Fruit fly (Drosophila melanogaster) whole organism: ENCODE data around the gene Imp.
A peak's percentile ranks its signal among the peaks of the same experiment; 100 is the strongest.

Experiments used
- CG8478 ChIP-seq: fragments of >200 bp; optimal IDR thresholded peaks from 2 replicates; lab custom pipeline; 2018; ENCODE audit warnings: inconsistent platforms
- Dll ChIP-seq: fragments of >200 bp; optimal IDR thresholded peaks from 2 replicates; lab custom pipeline; 2017
- EcR ChIP-seq, 2 experiments: fragments of >200 bp; optimal IDR thresholded peaks; 2 replicates each; lab custom pipeline; 2017; ENCODE audit warnings: missing biosample characterization in 2 of 2, missing genetic modification characterization in 2 of 2, missing genetic modification reagents in 2 of 2
- pan ChIP-seq: fragments of >200 bp; optimal IDR thresholded peaks from 2 replicates; lab custom pipeline; 2017
- psq ChIP-seq: fragments of >200 bp; optimal IDR thresholded peaks from 2 replicates; lab custom pipeline; 2017
- usp ChIP-seq: fragments of >200 bp; optimal IDR thresholded peaks from 2 replicates; lab custom pipeline; 2017; ENCODE audit warnings: missing biosample characterization, missing genetic modification characterization, mixed read lengths

The Imp gene

dm6 chrX:10801827-10802456 lies 22.1 kb downstream of the Imp start:
- TF ChIP-seq pan (lab: Kevin White, UChicago) (no peak), EcR (GFP tag; optimal IDR thresholded peaks at IDR 0.05; lab: Kevin White, UChicago) (peak in 1 of 2 experiments; percentile 93)

DNA sequence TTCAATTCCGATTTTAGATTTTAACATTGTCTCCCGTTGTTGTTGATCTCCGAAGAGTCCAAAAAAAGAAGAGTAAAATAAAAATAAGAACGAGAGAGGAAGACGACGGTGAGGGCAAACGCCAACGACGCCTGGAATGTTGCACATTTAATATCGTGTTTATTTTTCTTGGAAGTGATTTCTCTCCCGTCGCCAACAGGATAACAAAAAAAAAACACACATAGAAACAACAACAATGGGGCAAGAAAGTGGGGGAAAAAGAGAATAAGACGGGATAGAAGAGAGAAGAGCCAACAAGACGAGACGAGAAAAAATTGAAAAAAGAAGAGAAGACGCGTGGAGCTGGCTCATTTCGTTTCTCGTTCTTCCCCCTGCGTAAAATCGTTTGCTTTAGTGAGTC lies 23.0 kb downstream of the Imp start:
- TF ChIP-seq usp (GFP tag; lab: Kevin White, UChicago): no peak
- no peak for TF ChIP-seq psq (lab: Kevin White, UChicago)
- TF ChIP-seq Dll (lab: Kevin White, UChicago): no peak
- no peak for TF ChIP-seq CG8478 (lab: Kevin White, UChicago)
- no peak for TF ChIP-seq pan (lab: Kevin White, UChicago)
- TF ChIP-seq EcR (GFP tag; optimal IDR thresholded peaks at IDR 0.05; lab: Kevin White, UChicago): no peak

DNA sequence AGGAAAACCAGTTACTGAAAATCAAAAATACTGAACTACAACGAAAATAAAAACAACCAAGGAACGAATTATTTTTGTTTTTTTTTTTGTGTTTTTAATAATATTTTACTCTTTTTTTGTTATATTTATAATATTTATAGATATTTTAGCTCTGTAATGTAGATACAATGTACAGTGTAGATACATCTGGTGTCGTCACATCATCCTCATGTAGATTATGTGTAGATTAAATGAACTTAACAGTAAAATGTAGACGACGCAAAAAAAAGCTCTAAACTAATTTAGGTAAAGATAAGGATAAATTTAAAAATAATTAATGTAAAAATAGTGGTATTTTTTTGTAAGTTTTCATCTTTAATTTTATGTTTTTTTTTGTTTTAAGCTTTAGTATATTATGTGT lies 34.8 kb downstream of the Imp start:
- no peak for TF ChIP-seq psq (lab: Kevin White, UChicago)
- TF ChIP-seq usp (GFP tag; lab: Kevin White, UChicago): no peak
- no peak for TF ChIP-seq Dll (lab: Kevin White, UChicago)
- TF ChIP-seq pan (lab: Kevin White, UChicago): no peak
- no peak for TF ChIP-seq EcR (GFP tag; optimal IDR thresholded peaks at IDR 0.05; lab: Kevin White, UChicago)
- no peak for TF ChIP-seq CG8478 (lab: Kevin White, UChicago)

dm6 chrX:10787352-10787751 lies 36.7 kb downstream of the Imp start:
- no peak for TF ChIP-seq psq (lab: Kevin White, UChicago)
- TF ChIP-seq CG8478 (lab: Kevin White, UChicago): no peak
- no peak for TF ChIP-seq Dll (lab: Kevin White, UChicago)
- TF ChIP-seq pan (lab: Kevin White, UChicago): no peak
- no peak for TF ChIP-seq EcR (GFP tag; optimal IDR thresholded peaks at IDR 0.05; lab: Kevin White, UChicago)
- TF ChIP-seq usp (GFP tag; lab: Kevin White, UChicago): no peak

dm6 chrX:10786443-10787097 lies 37.5 kb downstream of the Imp start, which contains the start of the genes Ant2 and sesB:
Ant2 (minus strand) TSS chrX:10786907.
sesB (minus strand) TSS chrX:10786958.
- TF ChIP-seq CG8478 (lab: Kevin White, UChicago) (no peak), pan (lab: Kevin White, UChicago) (no peak), psq (lab: Kevin White, UChicago) (no peak), usp (GFP tag; lab: Kevin White, UChicago) (no peak), EcR (GFP tag; optimal IDR thresholded peaks at IDR 0.05; lab: Kevin White, UChicago) (no peak), Dll (lab: Kevin White, UChicago) (no peak)

DNA sequence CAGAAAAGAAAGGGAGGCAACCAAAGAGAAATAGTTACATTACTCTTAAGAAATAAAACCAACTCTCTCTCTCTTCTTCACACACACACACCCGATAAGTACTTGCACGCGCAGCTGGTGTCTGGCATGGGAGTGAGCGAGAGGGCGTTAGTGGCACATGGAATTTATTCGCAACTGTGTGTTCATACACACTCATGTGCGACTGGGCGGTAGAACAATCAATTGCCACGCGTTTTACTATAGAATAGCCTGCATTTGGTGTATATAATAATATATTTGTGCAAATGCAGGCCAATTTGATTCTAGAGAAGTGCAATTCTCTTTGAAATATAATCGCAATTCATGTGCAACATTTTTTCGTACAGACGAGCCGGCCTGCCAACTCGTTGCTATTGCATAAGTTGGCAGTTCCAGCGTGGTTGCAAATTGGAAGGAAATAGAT lies 38.1 kb downstream of the Imp start:
- TF ChIP-seq EcR (GFP tag; optimal IDR thresholded peaks at IDR 0.05; lab: Kevin White, UChicago) (no peak), Dll (lab: Kevin White, UChicago) (no peak), pan (lab: Kevin White, UChicago) (no peak), psq (lab: Kevin White, UChicago) (no peak), usp (GFP tag; lab: Kevin White, UChicago) (no peak), CG8478 (lab: Kevin White, UChicago) (no peak)

DNA sequence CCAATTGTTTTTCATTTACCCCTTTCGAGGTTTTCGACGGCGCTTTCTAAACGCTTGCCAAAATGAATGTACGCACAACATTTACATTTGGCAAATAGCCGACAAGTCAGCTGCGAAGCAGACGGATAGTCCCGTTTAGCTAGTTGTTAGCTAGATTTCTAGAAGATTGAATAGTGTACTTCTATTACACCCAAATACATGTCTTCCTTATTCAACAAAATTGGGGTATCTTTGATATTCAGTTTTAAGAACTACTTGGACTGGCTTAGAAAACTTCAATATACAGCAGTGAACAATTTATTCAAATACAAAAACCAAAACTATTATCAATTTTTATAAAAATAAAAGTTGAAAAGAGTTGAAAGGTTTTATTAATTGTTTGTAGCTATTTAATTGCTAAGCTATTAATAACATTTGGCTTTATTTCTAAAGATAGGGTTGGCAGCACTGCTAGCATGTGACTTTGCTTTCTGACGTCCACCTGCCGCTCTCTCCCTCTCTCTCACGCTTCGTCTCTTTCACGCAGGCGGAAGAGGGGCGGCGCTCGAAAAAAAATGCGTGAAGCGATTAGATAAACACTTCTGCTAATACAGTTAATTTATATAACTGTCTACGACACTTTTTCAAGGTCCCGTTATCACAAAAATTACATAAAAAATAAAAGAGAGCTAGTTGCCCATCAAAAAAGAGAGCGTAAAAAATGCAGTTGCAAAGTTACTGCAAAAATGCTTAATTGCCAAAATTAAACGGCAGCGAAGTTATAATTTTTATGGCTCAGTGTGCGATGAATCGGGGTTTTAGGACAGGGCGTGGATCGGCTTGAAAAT lies 39.1 kb downstream of the Imp start:
- TF ChIP-seq CG8478 (lab: Kevin White, UChicago) (no peak), pan (lab: Kevin White, UChicago) (no peak), Dll (lab: Kevin White, UChicago) (no peak), EcR (GFP tag; optimal IDR thresholded peaks at IDR 0.05; lab: Kevin White, UChicago) (no peak), psq (lab: Kevin White, UChicago) (no peak), usp (GFP tag; lab: Kevin White, UChicago) (no peak)

DNA sequence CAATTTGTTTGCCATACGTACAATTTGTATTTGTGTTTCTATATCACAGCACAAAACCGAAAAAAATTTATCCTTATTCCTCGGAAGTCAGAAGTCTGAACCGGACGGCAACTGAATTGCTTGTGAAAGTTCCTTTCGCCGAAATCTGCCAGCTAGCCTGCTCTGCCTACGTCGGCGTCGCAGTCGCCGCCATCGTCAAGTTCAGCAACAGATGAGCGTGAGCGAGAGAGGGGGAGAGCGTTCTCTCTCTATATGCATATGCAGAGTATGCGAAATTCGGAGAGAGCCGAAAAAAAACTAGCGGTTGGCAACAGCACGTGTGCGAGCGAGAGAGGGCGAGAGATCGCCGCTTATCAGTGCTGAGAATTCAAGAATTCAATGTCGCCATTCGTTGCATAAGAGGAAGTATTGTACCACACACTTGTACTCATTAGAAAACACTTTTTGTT lies 39.7 kb downstream of the Imp start:
- TF ChIP-seq psq (lab: Kevin White, UChicago): no peak
- no peak for TF ChIP-seq CG8478 (lab: Kevin White, UChicago)
- TF ChIP-seq EcR (GFP tag; optimal IDR thresholded peaks at IDR 0.05; lab: Kevin White, UChicago): no peak
- TF ChIP-seq Dll (lab: Kevin White, UChicago): no peak

DNA sequence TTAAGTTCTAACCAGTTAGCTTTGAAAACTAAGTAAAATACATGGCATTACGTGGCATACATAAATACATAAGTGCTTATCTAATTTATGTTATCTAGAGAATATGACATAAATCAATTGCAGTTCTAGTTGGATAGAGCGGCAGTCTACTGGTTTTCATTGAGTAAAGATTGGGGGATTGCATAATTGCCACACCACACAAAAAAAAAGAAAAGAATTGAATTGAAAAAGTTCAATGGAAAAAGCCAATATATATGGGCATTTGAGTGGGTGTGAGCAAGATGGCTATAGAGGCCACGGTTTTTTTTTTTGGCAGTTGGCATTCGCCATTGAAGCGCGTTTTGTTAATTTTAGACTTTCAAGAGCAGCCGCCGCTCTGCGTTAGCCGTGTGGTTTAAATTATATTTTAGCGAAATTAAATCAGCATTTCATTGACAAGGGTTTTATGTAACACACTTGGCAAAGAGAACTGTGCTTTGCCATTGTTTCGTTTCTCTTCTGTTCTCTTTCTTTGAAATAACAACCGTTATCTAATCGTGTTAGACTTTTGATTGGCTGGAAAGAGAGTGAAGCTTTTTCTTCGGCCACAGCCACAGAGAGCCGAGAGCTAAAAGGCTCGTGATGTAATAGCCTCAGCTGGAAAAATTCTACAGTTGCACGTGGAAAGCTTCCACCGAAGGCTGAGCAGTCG lies 40.6 kb downstream of the Imp start:
- TF ChIP-seq pan (lab: Kevin White, UChicago): no peak

dm6 chrX:10775690-10776089 lies 48.4 kb downstream of the Imp start:
- TF ChIP-seq psq (lab: Kevin White, UChicago) (no peak), Dll (lab: Kevin White, UChicago) (no peak), CG8478 (lab: Kevin White, UChicago) (no peak), usp (GFP tag; lab: Kevin White, UChicago) (no peak), pan (lab: Kevin White, UChicago) (no peak), EcR (GFP tag; optimal IDR thresholded peaks at IDR 0.05; lab: Kevin White, UChicago) (no peak)
